Fruit fly (Drosophila melanogaster) whole organism, embryonic: ENCODE data around the gene mbt.

Source experiments
- BEAF-32 ChIP-seq: fragments of 200-800 bp; sonication (Bioruptor generic); optimal IDR thresholded peaks from 3 replicates; lab custom pipeline; 2017; ENCODE audit warnings: missing biosample characterization, missing genetic modification characterization, mild to moderate bottlenecking, moderate library complexity, missing genetic modification reagents
- CG10462 ChIP-seq: fragments of 200-800 bp; sonication (Bioruptor generic); optimal IDR thresholded peaks from 2 replicates; lab custom pipeline; 2016; ENCODE audit warnings: missing biosample characterization, missing genetic modification characterization
- CG12155 ChIP-seq: fragments of 200-800 bp; sonication (Bioruptor generic); optimal IDR thresholded peaks from 3 replicates; lab custom pipeline; 2016; ENCODE audit warnings: missing biosample characterization, missing genetic modification characterization
- CG1233 ChIP-seq: fragments of 200-800 bp; sonication (Bioruptor generic); optimal IDR thresholded peaks from 4 replicates; lab custom pipeline; 2018; ENCODE audit warnings: missing biosample characterization, mild to moderate bottlenecking, missing genetic modification characterization
- CG12659 ChIP-seq: fragments of 200-800 bp; sonication (Bioruptor generic); optimal IDR thresholded peaks from 3 replicates; lab custom pipeline; 2017; ENCODE audit warnings: mild to moderate bottlenecking, missing biosample characterization, missing genetic modification reagents, missing genetic modification characterization
- CG13624 ChIP-seq: fragments of 200-800 bp; sonication (Bioruptor generic); optimal IDR thresholded peaks from 2 replicates; lab custom pipeline; 2016; ENCODE audit warnings: missing biosample characterization, missing genetic modification characterization
- CG14441 ChIP-seq: fragments of 200-800 bp; sonication (Bioruptor generic); IDR thresholded peaks from 2 replicates; pipeline ENCODE4 v1.3.6; 2022; ENCODE audit warnings: missing biosample characterization, missing genetic modification characterization
- CG15073 ChIP-seq: fragments of 200-800 bp; sonication (Bioruptor generic); optimal IDR thresholded peaks from 2 replicates; lab custom pipeline; 2016; ENCODE audit warnings: missing biosample characterization, missing genetic modification characterization
- CG16863 ChIP-seq: fragments of 200-800 bp; sonication (Bioruptor generic); optimal IDR thresholded peaks from 3 replicates; lab custom pipeline; 2016; ENCODE audit warnings: missing biosample characterization, missing genetic modification characterization
- CG17361 ChIP-seq: fragments of 200-800 bp; sonication (Bioruptor generic); IDR thresholded peaks from 3 replicates; pipeline ENCODE4 v1.3.6; 2022; ENCODE audit warnings: missing biosample characterization, missing genetic modification characterization
- CG17568 ChIP-seq: fragments of 200-800 bp; sonication (Bioruptor generic); optimal IDR thresholded peaks from 2 replicates; lab custom pipeline; 2018; ENCODE audit warnings: missing biosample characterization, mild to moderate bottlenecking, missing genetic modification characterization, moderate library complexity
- CG17612 ChIP-seq: fragments of 200-800 bp; sonication (Bioruptor generic); IDR thresholded peaks from 2 replicates; pipeline ENCODE4 v1.3.6; 2022; ENCODE audit warnings: missing biosample characterization, missing genetic modification characterization
- CG18764 ChIP-seq: fragments of 200-800 bp; sonication (Bioruptor generic); optimal IDR thresholded peaks from 3 replicates; lab custom pipeline; 2016; ENCODE audit warnings: missing biosample characterization, missing genetic modification characterization
- CG2116 ChIP-seq: fragments of 200-800 bp; sonication (Bioruptor generic); optimal IDR thresholded peaks from 3 replicates; lab custom pipeline; 2018; ENCODE audit warnings: missing biosample characterization, mild to moderate bottlenecking, missing genetic modification characterization
- CG2199 ChIP-seq: fragments of 200-800 bp; sonication (Bioruptor generic); IDR thresholded peaks from 3 replicates; pipeline ENCODE4 v1.3.6; 2022; ENCODE audit warnings: missing biosample characterization, missing genetic modification characterization
- CG32767 ChIP-seq: fragments of 200-800 bp; sonication (Bioruptor generic); IDR thresholded peaks from 2 replicates; pipeline ENCODE4 v1.3.6; 2022; ENCODE audit warnings: missing biosample characterization, missing genetic modification characterization
- CG34224 ChIP-seq: fragments of 200-800 bp; sonication (Bioruptor generic); IDR thresholded peaks from 3 replicates; pipeline ENCODE4 v1.3.6; 2022; ENCODE audit warnings: missing biosample characterization, missing genetic modification characterization; ENCODE audit not compliant: partially characterized antibody
- CG4404 ChIP-seq: fragments of 200-800 bp; sonication (Bioruptor generic); IDR thresholded peaks from 2 replicates; pipeline ENCODE4 v1.3.6; 2022; ENCODE audit warnings: missing biosample characterization, missing genetic modification characterization
- CG5180 ChIP-seq: fragments of 200-800 bp; sonication (Bioruptor generic); optimal IDR thresholded peaks from 3 replicates; lab custom pipeline; 2017; ENCODE audit warnings: missing biosample characterization, missing genetic modification characterization, mild to moderate bottlenecking, moderate library complexity, missing genetic modification reagents
- CG5953 ChIP-seq: fragments of 200-800 bp; sonication (Bioruptor generic); IDR thresholded peaks from 2 replicates; pipeline ENCODE4 v1.3.6; 2022; ENCODE audit warnings: missing biosample characterization, missing genetic modification characterization
- CG7357 ChIP-seq: fragments of 200-800 bp; sonication (Bioruptor generic); IDR thresholded peaks from 3 replicates; pipeline ENCODE4 v1.3.6; 2022; ENCODE audit warnings: missing biosample characterization, missing genetic modification characterization
- CG7372 ChIP-seq: fragments of 200-800 bp; sonication (Bioruptor generic); IDR thresholded peaks from 2 replicates; pipeline ENCODE4 v1.3.6; 2022; ENCODE audit warnings: missing biosample characterization, missing genetic modification characterization
- CG8944 ChIP-seq: fragments of 200-800 bp; sonication (Bioruptor generic); optimal IDR thresholded peaks from 3 replicates; lab custom pipeline; 2016; ENCODE audit warnings: missing biosample characterization, missing genetic modification characterization
- Chrac-16 ChIP-seq: fragments of 200-800 bp; sonication (Bioruptor generic); optimal IDR thresholded peaks from 3 replicates; lab custom pipeline; 2016; ENCODE audit warnings: missing biosample characterization, missing genetic modification characterization
- Dip2 ChIP-seq: fragments of 200-800 bp; sonication (Bioruptor generic); IDR thresholded peaks from 2 replicates; pipeline ENCODE4 v1.3.6; 2022; ENCODE audit warnings: missing biosample characterization, missing genetic modification characterization
- Fer2 ChIP-seq: fragments of 200-800 bp; sonication (Bioruptor generic); optimal IDR thresholded peaks from 2 replicates; lab custom pipeline; 2018; ENCODE audit warnings: missing biosample characterization, mild to moderate bottlenecking, missing genetic modification characterization, moderate library complexity
- Hmx ChIP-seq: fragments of 200-800 bp; sonication (Bioruptor generic); optimal IDR thresholded peaks from 2 replicates; lab custom pipeline; 2016; ENCODE audit warnings: missing biosample characterization, missing genetic modification characterization
- Hr51 ChIP-seq, 2 experiments: fragments of 200-800 bp; sonication (Bioruptor generic); optimal IDR thresholded peaks; 2 replicates in 1 of 2; 3 replicates in 1 of 2; lab custom pipeline; 2016 to 2018; ENCODE audit warnings: missing biosample characterization in 2 of 2, missing genetic modification characterization in 2 of 2, mild to moderate bottlenecking in 1 of 2, moderate library complexity in 1 of 2
- NC2β ChIP-seq: fragments of 200-800 bp; sonication (Bioruptor generic); optimal IDR thresholded peaks from 2 replicates; lab custom pipeline; 2016; ENCODE audit warnings: missing biosample characterization, missing genetic modification characterization
- Oli ChIP-seq: fragments of 200-800 bp; sonication (Bioruptor generic); optimal IDR thresholded peaks from 2 replicates; lab custom pipeline; 2018; ENCODE audit warnings: missing biosample characterization, mild to moderate bottlenecking, missing genetic modification characterization, moderate library complexity
- PHDP ChIP-seq: fragments of 200-800 bp; sonication (Bioruptor generic); optimal IDR thresholded peaks from 3 replicates; lab custom pipeline; 2018; ENCODE audit warnings: missing biosample characterization, mild to moderate bottlenecking, missing genetic modification characterization, moderate library complexity
- Rfx ChIP-seq: fragments of 200-800 bp; sonication (Bioruptor generic); IDR thresholded peaks from 2 replicates; pipeline ENCODE4 v1.3.6; 2022; ENCODE audit warnings: missing biosample characterization, missing genetic modification characterization
- Sox102F ChIP-seq: fragments of 200-800 bp; sonication (Bioruptor generic); optimal IDR thresholded peaks from 2 replicates; lab custom pipeline; 2018; ENCODE audit warnings: missing biosample characterization, mild to moderate bottlenecking, missing genetic modification characterization, moderate library complexity
- Ssrp ChIP-seq: fragments of 200-800 bp; sonication (Bioruptor generic); optimal IDR thresholded peaks from 2 replicates; lab custom pipeline; 2018; ENCODE audit warnings: missing biosample characterization, mild to moderate bottlenecking, missing genetic modification characterization, moderate library complexity
- Stat92E ChIP-seq, 3 experiments: fragments of >200 bp in 2 of 3; fragments of 200-800 bp in 1 of 3; sonication (Bioruptor generic) in 1 of 3; optimal IDR thresholded peaks; 2 replicates each; lab custom pipeline; 2017 to 2019; ENCODE audit warnings: missing biosample characterization in 3 of 3, missing genetic modification characterization in 3 of 3, mild to moderate bottlenecking in 1 of 3, moderate library complexity in 1 of 3
- az2 ChIP-seq: fragments of 200-800 bp; sonication (Bioruptor generic); optimal IDR thresholded peaks from 3 replicates; lab custom pipeline; 2016; ENCODE audit warnings: missing biosample characterization, missing genetic modification characterization
- cwo ChIP-seq: fragments of 200-800 bp; sonication (Bioruptor generic); optimal IDR thresholded peaks from 3 replicates; lab custom pipeline; 2017; ENCODE audit warnings: missing biosample characterization, missing genetic modification characterization, mild to moderate bottlenecking, moderate library complexity, missing genetic modification reagents
- ems ChIP-seq: fragments of 200-800 bp; sonication (Bioruptor generic); optimal IDR thresholded peaks from 3 replicates; lab custom pipeline; 2016; ENCODE audit warnings: missing biosample characterization, missing genetic modification characterization
- eve ChIP-seq, 2 experiments: fragments of >200 bp; optimal IDR thresholded peaks; 2 replicates each; lab custom pipeline; 2017; ENCODE audit warnings: missing biosample characterization in 2 of 2, missing genetic modification characterization in 2 of 2
- fu2 ChIP-seq: fragments of 200-800 bp; sonication (Bioruptor generic); optimal IDR thresholded peaks from 2 replicates; lab custom pipeline; 2016; ENCODE audit warnings: missing biosample characterization, missing genetic modification characterization
- gce ChIP-seq: fragments of 200-800 bp; sonication (Bioruptor generic); IDR thresholded peaks from 3 replicates; pipeline ENCODE4 v1.3.6; 2022; ENCODE audit warnings: missing biosample characterization, missing genetic modification characterization
- gsb ChIP-seq: fragments of 200-800 bp; sonication (Bioruptor generic); IDR thresholded peaks from 2 replicates; pipeline ENCODE4 v1.3.6; 2022; ENCODE audit warnings: missing biosample characterization, missing genetic modification characterization
- insv ChIP-seq, 2 experiments: fragments of 200-800 bp; sonication (Bioruptor generic); optimal IDR thresholded peaks; 3 replicates each; lab custom pipeline; 2016 to 2018; ENCODE audit warnings: missing biosample characterization in 2 of 2, missing genetic modification characterization in 2 of 2
- jumu ChIP-seq: fragments of 200-800 bp; sonication (Bioruptor generic); optimal IDR thresholded peaks from 3 replicates; lab custom pipeline; 2016; ENCODE audit warnings: missing biosample characterization, missing genetic modification characterization
- oc ChIP-seq: fragments of 200-800 bp; sonication (Bioruptor generic); optimal IDR thresholded peaks from 2 replicates; lab custom pipeline; 2018; ENCODE audit warnings: missing biosample characterization, mild to moderate bottlenecking, missing genetic modification characterization, moderate library complexity
- pita ChIP-seq: fragments of 200-800 bp; sonication (Bioruptor generic); optimal IDR thresholded peaks from 2 replicates; lab custom pipeline; 2017; ENCODE audit warnings: missing biosample characterization, mild to moderate bottlenecking, missing genetic modification characterization
- so ChIP-seq: fragments of 200-800 bp; sonication (Bioruptor generic); IDR thresholded peaks from 3 replicates; pipeline ENCODE4 v1.3.6; 2022; ENCODE audit warnings: missing biosample characterization, missing genetic modification characterization
- stwl ChIP-seq: fragments of 200-800 bp; sonication (Bioruptor generic); optimal IDR thresholded peaks from 3 replicates; lab custom pipeline; 2018; ENCODE audit warnings: missing biosample characterization, mild to moderate bottlenecking, missing genetic modification characterization, moderate library complexity
- tna ChIP-seq: fragments of 200-800 bp; sonication (Bioruptor generic); IDR thresholded peaks from 2 replicates; pipeline ENCODE4 v1.3.6; 2022; ENCODE audit warnings: missing biosample characterization, missing genetic modification characterization; ENCODE audit not compliant: partially characterized antibody
- vvl ChIP-seq: fragments of 200-800 bp; sonication (Bioruptor generic); IDR thresholded peaks from 2 replicates; pipeline ENCODE4 v1.3.6; 2022; ENCODE audit warnings: missing biosample characterization, missing genetic modification characterization

Gene mbt

DNA sequence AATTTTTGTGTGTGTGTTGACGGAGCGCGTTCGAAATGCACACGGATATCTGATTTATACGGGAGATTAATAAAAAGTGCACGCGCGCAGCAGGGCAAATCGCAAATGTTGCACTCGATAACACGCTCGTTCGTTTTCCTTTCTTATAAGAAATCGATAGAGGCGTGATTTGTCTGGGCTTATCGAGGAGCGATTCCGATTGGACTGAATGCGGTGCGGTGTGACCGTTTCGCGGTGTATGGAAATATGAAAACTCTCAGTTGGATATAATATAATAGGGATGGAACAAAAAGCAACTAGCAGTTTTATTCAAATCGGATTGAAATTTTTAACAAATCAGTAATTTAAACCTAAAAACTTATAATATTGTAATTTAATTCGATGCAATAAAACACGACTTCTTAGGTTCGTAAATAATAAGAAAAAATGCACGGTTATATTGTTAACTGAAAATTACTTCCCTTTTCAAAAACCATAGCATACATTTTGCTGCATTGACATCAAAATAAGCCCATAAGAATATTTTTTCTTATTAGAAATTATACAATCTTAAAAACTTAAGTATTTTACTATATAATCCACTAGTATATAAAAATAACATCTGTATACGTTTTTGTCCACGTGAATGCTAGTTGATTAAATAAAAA lies 23.3 kb upstream of the mbt start, which contains the start of gene CanA-14F (continued):
- TF ChIP-seq vvl (GFP tag; lab: Robert Waterston, UW) = no peak
- TF ChIP-seq gsb = no peak
- TF ChIP-seq CG34224 (GFP tag; lab: Robert Waterston, UW) = peak; percentile 50; the same call in 2 of the 3 replicates
- TF ChIP-seq PHDP (tag; lab: Kevin White, UChicago) = no peak
- TF ChIP-seq stwl (tag; lab: Kevin White, UChicago) = peak; percentile 67
- TF ChIP-seq insv (GFP tag; optimal IDR thresholded peaks at IDR 0.05; lab: Kevin White, UChicago) = peak; percentile 78 to 97
- TF ChIP-seq fu2 = no peak
- TF ChIP-seq CG17361 (GFP tag; lab: Robert Waterston, UW) = 0 out of 3 replicates have a peak, but pooled peaks have one; percentile 38
- peak; percentile 4 for TF ChIP-seq az2 (GFP tag; lab: Kevin White, UChicago)
- no peak for TF ChIP-seq Hmx (GFP tag; lab: Kevin White, UChicago)
- 0 out of 2 replicates have a peak, but pooled peaks have one; percentile 15 for TF ChIP-seq Rfx (GFP tag; lab: Robert Waterston, UW)
- peak; percentile 62 for TF ChIP-seq BEAF-32 (GFP tag; lab: Kevin White, UChicago)
- TF ChIP-seq CG8944 = no peak
- no peak for TF ChIP-seq CG7372 (GFP tag; lab: Robert Waterston, UW)
- no peak for TF ChIP-seq CG15073 (GFP tag; lab: Kevin White, UChicago)
- TF ChIP-seq CG2199 (GFP tag; lab: Robert Waterston, UW) = no peak
- no peak for TF ChIP-seq CG16863 (GFP tag; lab: Kevin White, UChicago)
- no peak for TF ChIP-seq Dip2 (GFP tag; lab: Robert Waterston, UW)
- TF ChIP-seq CG12659 (GFP tag; lab: Kevin White, UChicago) = no peak
- no peak for TF ChIP-seq CG17568
- no peak for TF ChIP-seq CG10462 (GFP tag; lab: Kevin White, UChicago)
- TF ChIP-seq Hr51 (GFP tag; optimal IDR thresholded peaks at IDR 0.05; lab: Kevin White, UChicago) = no peak
- no peak for TF ChIP-seq CG5180 (GFP tag; lab: Kevin White, UChicago)
- no peak for TF ChIP-seq oc (tag; lab: Kevin White, UChicago)
- TF ChIP-seq CG17612 = no peak
- TF ChIP-seq CG18764 = no peak
- no peak for TF ChIP-seq Chrac-16 (GFP tag; lab: Kevin White, UChicago)
- no peak for TF ChIP-seq CG4404 (GFP tag; lab: Robert Waterston, UW)
- TF ChIP-seq Fer2 (tag; lab: Kevin White, UChicago) = no peak
- no peak for TF ChIP-seq gce (GFP tag; lab: Robert Waterston, UW)
- TF ChIP-seq so (GFP tag; lab: Robert Waterston, UW) = no peak
- TF ChIP-seq CG1233 = no peak
- TF ChIP-seq CG13624 (GFP tag; lab: Kevin White, UChicago) = no peak
- no peak for TF ChIP-seq CG12155 (GFP tag; lab: Kevin White, UChicago)
- no peak for TF ChIP-seq CG7357 (GFP tag; lab: Robert Waterston, UW)
- no peak for TF ChIP-seq Oli
- no peak for TF ChIP-seq CG5953 (GFP tag; lab: Robert Waterston, UW)
- TF ChIP-seq tna (GFP tag; lab: Robert Waterston, UW) = peak; percentile 79
- TF ChIP-seq Ssrp (tag; lab: Kevin White, UChicago) = no peak
- TF ChIP-seq CG14441 (GFP tag; lab: Robert Waterston, UW) = no peak
- TF ChIP-seq CG2116 = peak; percentile 41
- TF ChIP-seq eve (GFP tag; optimal IDR thresholded peaks at IDR 0.05; lab: Kevin White, UChicago) = no peak
- TF ChIP-seq Stat92E (GFP tag; optimal IDR thresholded peaks at IDR 0.05; lab: Kevin White, UChicago) = no peak
- TF ChIP-seq jumu (GFP tag; lab: Kevin White, UChicago) = no peak
- no peak for TF ChIP-seq pita (GFP tag; lab: Kevin White, UChicago)
- no peak for TF ChIP-seq ems (GFP tag; lab: Kevin White, UChicago)
- TF ChIP-seq cwo (GFP tag; lab: Kevin White, UChicago) = no peak
- TF ChIP-seq CG32767 (GFP tag; lab: Robert Waterston, UW) = no peak
- TF ChIP-seq Sox102F (GFP tag; lab: Kevin White, UChicago) = no peak
- TF ChIP-seq NC2β = no peak
